Worm (Caenorhabditis elegans): ENCODE results near the gene Y71H2AM.6.

DNA sequence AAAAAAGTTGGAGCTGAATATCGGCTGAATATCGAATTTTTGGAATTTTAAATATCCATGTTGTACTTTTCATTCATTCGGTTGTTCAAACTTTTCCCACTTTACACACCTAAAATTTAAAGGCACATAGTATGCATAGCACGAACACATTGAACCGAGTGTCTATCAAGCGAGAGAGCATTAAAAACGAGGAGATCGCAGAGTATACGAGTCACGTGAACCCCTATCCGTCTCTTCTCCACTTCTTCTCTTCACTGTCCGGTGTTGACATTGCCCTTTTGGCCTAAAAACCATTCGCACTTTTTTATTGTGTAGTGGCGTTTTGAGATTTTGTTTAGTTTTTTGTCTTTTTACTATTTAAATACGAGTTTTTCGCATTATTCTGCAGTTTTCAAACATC lies 23.6 kb downstream of the Y71H2AM.6 start:
- TF ChIP-seq hlh-17 (GFP tag; optimal IDR thresholded peaks at IDR 0.05; ENCODE audit: borderline replicate concordance), result no peak
- TF ChIP-seq nhr-77 (tag; optimal IDR thresholded peaks at IDR 0.05), result no peak
- no peak for TF ChIP-seq zag-1 (tag; optimal IDR thresholded peaks at IDR 0.05)
- no peak for TF ChIP-seq rnt-1 (tag; optimal IDR thresholded peaks at IDR 0.05)
- peak; percentile 48 for TF ChIP-seq snpc-4 (tag; optimal IDR thresholded peaks at IDR 0.05)
- TF ChIP-seq sox-4 (tag; optimal IDR thresholded peaks at IDR 0.05), result no peak
- TF ChIP-seq ama-1 (optimal IDR thresholded peaks at IDR 0.05), result no peak
- TF ChIP-seq blmp-1 (tag; optimal IDR thresholded peaks at IDR 0.05), result peak; percentile 61
- no peak for TF ChIP-seq pag-3 (tag; optimal IDR thresholded peaks at IDR 0.05; ENCODE audit: borderline replicate concordance, insufficient read depth)
- peak; percentile 36; the same call in 1 of the 2 replicates for TF ChIP-seq grh-1 (GFP tag; IDR thresholded peaks at IDR 0.05)

Measured in whole organism, L1 larva.